Fruit fly (Drosophila melanogaster) whole organism, embryonic: Measurements from ENCODE around the gene CG42823.

Source experiments
- ATbp ChIP-seq: fragments of 200-800 bp; sonication (Bioruptor generic); optimal IDR thresholded peaks from 2 replicates; lab custom pipeline; 2017; ENCODE audit warnings: missing biosample characterization, mild to moderate bottlenecking, missing genetic modification characterization, missing genetic modification reagents
- B-H1 ChIP-seq: fragments of 200-800 bp; sonication (Bioruptor generic); IDR thresholded peaks from 3 replicates; pipeline ENCODE4 v1.3.6; 2022; ENCODE audit warnings: missing biosample characterization, missing genetic modification characterization
- BtbVII ChIP-seq: fragments of 200-800 bp; sonication (Bioruptor generic); optimal IDR thresholded peaks from 3 replicates; lab custom pipeline; 2017; ENCODE audit warnings: missing biosample characterization, mild to moderate bottlenecking, missing genetic modification characterization
- CG10321 ChIP-seq: fragments of 200-800 bp; sonication (Bioruptor generic); IDR thresholded peaks from 2 replicates; pipeline ENCODE4 v1.3.6; 2022; ENCODE audit warnings: missing biosample characterization, missing genetic modification characterization
- CG10462 ChIP-seq: fragments of 200-800 bp; sonication (Bioruptor generic); optimal IDR thresholded peaks from 2 replicates; lab custom pipeline; 2016; ENCODE audit warnings: missing biosample characterization, missing genetic modification characterization
- CG10543 ChIP-seq: fragments of 200-800 bp; sonication (Bioruptor generic); optimal IDR thresholded peaks from 3 replicates; lab custom pipeline; 2017; ENCODE audit warnings: missing biosample characterization, mild to moderate bottlenecking, missing genetic modification characterization, moderate library complexity
- CG10565 ChIP-seq: fragments of 200-800 bp; sonication (Bioruptor generic); optimal IDR thresholded peaks from 3 replicates; lab custom pipeline; 2016; ENCODE audit warnings: missing biosample characterization, mild to moderate bottlenecking, missing genetic modification characterization
- CG12236 ChIP-seq: fragments of 200-800 bp; sonication (Bioruptor generic); optimal IDR thresholded peaks from 2 replicates; lab custom pipeline; 2016; ENCODE audit warnings: missing biosample characterization, missing genetic modification characterization
- CG1233 ChIP-seq: fragments of 200-800 bp; sonication (Bioruptor generic); optimal IDR thresholded peaks from 4 replicates; lab custom pipeline; 2018; ENCODE audit warnings: missing biosample characterization, mild to moderate bottlenecking, missing genetic modification characterization
- CG13424 ChIP-seq: fragments of 200-800 bp; sonication (Bioruptor generic); optimal IDR thresholded peaks from 2 replicates; lab custom pipeline; 2019; ENCODE audit warnings: missing biosample characterization, mild to moderate bottlenecking, missing genetic modification characterization, moderate library complexity
- CG17328 ChIP-seq: fragments of 200-800 bp; sonication (Bioruptor generic); IDR thresholded peaks from 2 replicates; pipeline ENCODE4 v1.3.6; 2022; ENCODE audit warnings: missing biosample characterization, missing genetic modification characterization
- CG1792 ChIP-seq: fragments of 200-800 bp; sonication (Bioruptor generic); optimal IDR thresholded peaks from 2 replicates; lab custom pipeline; 2016; ENCODE audit warnings: missing biosample characterization, missing genetic modification characterization
- CG18262 ChIP-seq: fragments of 200-800 bp; optimal IDR thresholded peaks from 3 replicates; lab custom pipeline; 2019; ENCODE audit warnings: missing biosample characterization, mild to moderate bottlenecking, missing genetic modification characterization, moderate library complexity
- CG1832 ChIP-seq: fragments of 200-800 bp; sonication (Bioruptor generic); optimal IDR thresholded peaks from 2 replicates; lab custom pipeline; 2017; ENCODE audit warnings: missing biosample characterization, mild to moderate bottlenecking, missing genetic modification characterization, inconsistent platforms
- CG32767 ChIP-seq: fragments of 200-800 bp; sonication (Bioruptor generic); IDR thresholded peaks from 2 replicates; pipeline ENCODE4 v1.3.6; 2022; ENCODE audit warnings: missing biosample characterization, missing genetic modification characterization
- CG33213 ChIP-seq: fragments of 200-800 bp; sonication (Bioruptor generic); optimal IDR thresholded peaks from 3 replicates; lab custom pipeline; 2016; ENCODE audit warnings: missing biosample characterization, missing genetic modification characterization
- CG4707 ChIP-seq: fragments of 200-800 bp; sonication (Bioruptor generic); optimal IDR thresholded peaks from 2 replicates; lab custom pipeline; 2018; ENCODE audit warnings: missing biosample characterization, mild to moderate bottlenecking, missing genetic modification characterization, moderate library complexity
- CG5953 ChIP-seq: fragments of 200-800 bp; sonication (Bioruptor generic); IDR thresholded peaks from 2 replicates; pipeline ENCODE4 v1.3.6; 2022; ENCODE audit warnings: missing biosample characterization, missing genetic modification characterization
- CG7786 ChIP-seq: fragments of 200-800 bp; sonication (Bioruptor generic); optimal IDR thresholded peaks from 2 replicates; lab custom pipeline; 2016; ENCODE audit warnings: missing biosample characterization, missing genetic modification characterization
- CG7987 ChIP-seq: fragments of 200-800 bp; sonication (Bioruptor generic); optimal IDR thresholded peaks from 2 replicates; lab custom pipeline; 2018; ENCODE audit warnings: missing biosample characterization, mild to moderate bottlenecking, missing genetic modification characterization, moderate library complexity
- CG9609 ChIP-seq: fragments of 200-800 bp; sonication (Bioruptor generic); optimal IDR thresholded peaks from 3 replicates; lab custom pipeline; 2016; ENCODE audit warnings: missing biosample characterization, missing genetic modification characterization
- Chrac-16 ChIP-seq: fragments of 200-800 bp; sonication (Bioruptor generic); optimal IDR thresholded peaks from 3 replicates; lab custom pipeline; 2016; ENCODE audit warnings: missing biosample characterization, missing genetic modification characterization
- Doc3 ChIP-seq: fragments of 200-800 bp; sonication (Bioruptor generic); IDR thresholded peaks from 3 replicates; pipeline ENCODE4 v1.3.6; 2022; ENCODE audit warnings: missing biosample characterization, missing genetic modification characterization; ENCODE audit not compliant: partially characterized antibody
- GATAe ChIP-seq: fragments of 200-800 bp; sonication (Bioruptor generic); conservative IDR thresholded peaks from 2 replicates; pipeline ENCODE4 v1.3.6; 2022; ENCODE audit warnings: missing biosample characterization, missing genetic modification characterization
- Mes4 ChIP-seq: fragments of 200-800 bp; sonication (Bioruptor generic); optimal IDR thresholded peaks from 2 replicates; lab custom pipeline; 2016; ENCODE audit warnings: missing biosample characterization, missing genetic modification characterization
- NC2β ChIP-seq: fragments of 200-800 bp; sonication (Bioruptor generic); optimal IDR thresholded peaks from 2 replicates; lab custom pipeline; 2016; ENCODE audit warnings: missing biosample characterization, missing genetic modification characterization
- Poxn ChIP-seq: fragments of 200-800 bp; sonication (Bioruptor generic); IDR thresholded peaks from 2 replicates; pipeline ENCODE4 v1.3.6; 2022; ENCODE audit warnings: missing biosample characterization, missing genetic modification characterization
- Ptx1 ChIP-seq: fragments of 200-800 bp; sonication (Bioruptor generic); IDR thresholded peaks from 2 replicates; pipeline ENCODE4 v1.3.6; 2022; ENCODE audit warnings: missing biosample characterization, missing genetic modification characterization
- Ravus ChIP-seq: fragments of 200-800 bp; sonication (Bioruptor generic); IDR thresholded peaks from 2 replicates; pipeline ENCODE4 v1.3.6; 2022; ENCODE audit warnings: missing biosample characterization, missing genetic modification characterization
- Sox102F ChIP-seq: fragments of 200-800 bp; sonication (Bioruptor generic); optimal IDR thresholded peaks from 2 replicates; lab custom pipeline; 2018; ENCODE audit warnings: missing biosample characterization, mild to moderate bottlenecking, missing genetic modification characterization, moderate library complexity
- TFAM ChIP-seq: fragments of 200-800 bp; sonication (Bioruptor generic); optimal IDR thresholded peaks from 2 replicates; lab custom pipeline; 2017; ENCODE audit warnings: missing biosample characterization, missing genetic modification characterization, inconsistent platforms
- Xrp1 ChIP-seq: fragments of 200-800 bp; sonication (Bioruptor generic); IDR thresholded peaks from 2 replicates; pipeline ENCODE4 v1.3.6; 2022; ENCODE audit warnings: missing biosample characterization, missing genetic modification characterization
- abd-A ChIP-seq: fragments of 200-800 bp; sonication (Bioruptor generic); optimal IDR thresholded peaks from 3 replicates; lab custom pipeline; 2019; ENCODE audit warnings: missing biosample characterization, mild to moderate bottlenecking, missing genetic modification characterization, moderate library complexity
- br ChIP-seq: fragments of >200 bp; optimal IDR thresholded peaks from 2 replicates; lab custom pipeline; 2017
- cato ChIP-seq: fragments of 200-800 bp; sonication (Bioruptor generic); optimal IDR thresholded peaks from 2 replicates; lab custom pipeline; 2016; ENCODE audit warnings: missing biosample characterization, missing genetic modification characterization, borderline replicate concordance
- dimm ChIP-seq: fragments of 200-800 bp; sonication (Bioruptor generic); IDR thresholded peaks from 2 replicates; pipeline ENCODE4 v1.3.6; 2022; ENCODE audit warnings: missing biosample characterization, missing genetic modification characterization
- gsb-n ChIP-seq: fragments of 200-800 bp; sonication (Bioruptor generic); optimal IDR thresholded peaks from 3 replicates; lab custom pipeline; 2018; ENCODE audit warnings: missing biosample characterization, mild to moderate bottlenecking, missing genetic modification characterization
- hb ChIP-seq: fragments of 200-800 bp; sonication (Bioruptor generic); IDR thresholded peaks from 3 replicates; pipeline ENCODE4 v1.3.6; 2022; ENCODE audit warnings: missing biosample characterization, missing genetic modification characterization; ENCODE audit not compliant: partially characterized antibody
- hkb ChIP-seq, 2 experiments: fragments of 200-800 bp in 1 of 2; fragments of >200 bp in 1 of 2; sonication (Bioruptor generic) in 1 of 2; IDR thresholded peaks in 1 of 2; optimal IDR thresholded peaks in 1 of 2; 2 replicates each; pipeline versions ENCODE4 v1.3.6 to Lab custom; 2017 to 2022; ENCODE audit warnings: missing biosample characterization in 1 of 2, missing genetic modification characterization in 1 of 2
- hth ChIP-seq: fragments of >200 bp; optimal IDR thresholded peaks from 2 replicates; lab custom pipeline; 2017; ENCODE audit warnings: inconsistent platforms
- lilli ChIP-seq: fragments of 200-800 bp; sonication (Bioruptor generic); optimal IDR thresholded peaks from 3 replicates; lab custom pipeline; 2016; ENCODE audit warnings: missing biosample characterization, missing genetic modification characterization
- lmd ChIP-seq: fragments of 200-800 bp; sonication (Bioruptor generic); IDR thresholded peaks from 2 replicates; pipeline ENCODE4 v1.3.6; 2022; ENCODE audit warnings: missing biosample characterization, missing genetic modification characterization
- nerfin-1 ChIP-seq: fragments of 200-800 bp; sonication (Bioruptor generic); optimal IDR thresholded peaks from 3 replicates; lab custom pipeline; 2019; ENCODE audit warnings: missing biosample characterization, mild to moderate bottlenecking, missing genetic modification characterization, moderate library complexity
- peb ChIP-seq: fragments of 200-800 bp; sonication (Bioruptor generic); IDR thresholded peaks from 2 replicates; pipeline ENCODE4 v1.3.6; 2022; ENCODE audit warnings: missing biosample characterization, missing genetic modification characterization
- sc ChIP-seq, 3 experiments: fragments of >200 bp in 2 of 3; fragments of 200-800 bp in 1 of 3; sonication (Bioruptor generic) in 1 of 3; optimal IDR thresholded peaks; 2 replicates in 2 of 3; 3 replicates in 1 of 3; lab custom pipeline; 2017; ENCODE audit warnings: mild to moderate bottlenecking in 1 of 3, missing biosample characterization in 1 of 3, missing genetic modification characterization in 1 of 3, missing genetic modification reagents in 1 of 3
- scrt ChIP-seq: fragments of 200-800 bp; sonication (Bioruptor generic); optimal IDR thresholded peaks from 2 replicates; lab custom pipeline; 2018; ENCODE audit warnings: missing biosample characterization, mild to moderate bottlenecking, missing genetic modification characterization, moderate library complexity
- tap ChIP-seq: fragments of 200-800 bp; optimal IDR thresholded peaks from 3 replicates; lab custom pipeline; 2019; ENCODE audit warnings: missing biosample characterization, mild to moderate bottlenecking, missing genetic modification characterization, moderate library complexity
- tgo ChIP-seq: fragments of 200-800 bp; sonication (Bioruptor generic); IDR thresholded peaks from 3 replicates; pipeline ENCODE4 v1.3.6; 2022; ENCODE audit warnings: missing biosample characterization, missing genetic modification characterization
- trem ChIP-seq: fragments of 200-800 bp; optimal IDR thresholded peaks from 3 replicates; lab custom pipeline; 2019; ENCODE audit warnings: missing biosample characterization, mild to moderate bottlenecking, missing genetic modification characterization, moderate library complexity
- twi ChIP-seq: fragments of 200-800 bp; optimal IDR thresholded peaks from 2 replicates; lab custom pipeline; 2019; ENCODE audit warnings: missing biosample characterization, mild to moderate bottlenecking, missing genetic modification characterization, moderate library complexity
- zf30C ChIP-seq: fragments of 200-800 bp; sonication (Bioruptor generic); optimal IDR thresholded peaks from 3 replicates; lab custom pipeline; 2018; ENCODE audit warnings: missing biosample characterization, mild to moderate bottlenecking, missing genetic modification characterization

CG42823 gene

DNA sequence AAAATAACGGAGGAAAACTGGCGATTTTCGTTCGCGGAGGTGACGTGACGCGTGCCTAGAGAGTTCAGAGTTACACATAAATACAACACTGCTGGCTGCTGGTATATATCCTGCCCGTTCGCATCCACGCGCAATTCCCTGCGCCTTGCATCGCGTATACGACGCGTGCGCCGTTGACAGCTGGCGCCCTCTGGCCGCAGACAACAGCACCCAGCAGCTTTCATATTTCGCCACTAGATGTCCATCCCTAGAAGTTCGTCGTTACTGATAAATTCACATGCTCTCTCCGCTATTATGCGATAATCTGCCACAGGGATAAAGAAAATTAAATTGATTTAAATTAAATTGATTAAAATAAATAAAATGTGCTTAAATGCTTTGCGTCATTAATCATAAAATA is 2.5 kb downstream of the CG42823 start, which contains the start of gene Sur-8 (continued):
- TF ChIP-seq abd-A (no peak), CG10565 (GFP tag; lab: Kevin White, UChicago) (no peak), Ravus (GFP tag; lab: Robert Waterston, UW) (no peak; the same call in 1 of the 2 replicates), CG10543 (peak; percentile 35), Xrp1 (peak; percentile 36; the same call in 1 of the 2 replicates), br (lab: Kevin White, UChicago) (no peak), CG10321 (GFP tag; lab: Robert Waterston, UW) (no peak), Doc3 (GFP tag; lab: Robert Waterston, UW) (no peak), zf30C (no peak), hth (lab: Kevin White, UChicago) (no peak), Sox102F (GFP tag; lab: Kevin White, UChicago) (peak; percentile 68), lmd (GFP tag; lab: Robert Waterston, UW) (peak; percentile 76), CG1832 (no peak), sc (optimal IDR thresholded peaks at IDR 0.05; lab: Kevin White, UChicago) (no peak), sc (GFP tag; optimal IDR thresholded peaks at IDR 0.05; lab: Kevin White, UChicago) (no peak), lilli (GFP tag; lab: Kevin White, UChicago) (peak; percentile 65), CG1792 (peak; percentile 13), hb (GFP tag; lab: Robert Waterston, UW) (no peak), CG32767 (GFP tag; lab: Robert Waterston, UW) (no peak), BtbVII (GFP tag; lab: Kevin White, UChicago) (peak; percentile 25), CG12236 (no peak), TFAM (no peak), cato (no peak), CG1233 (peak; percentile 61), B-H1 (GFP tag; lab: Robert Waterston, UW) (peak; percentile 19; the same call in 1 of the 3 replicates), Mes4 (GFP tag; lab: Kevin White, UChicago) (peak; percentile 36), CG7786 (GFP tag; lab: Kevin White, UChicago) (no peak), peb (no peak), trem (tag; lab: Kevin White, UChicago) (no peak), dimm (no peak), Poxn (GFP tag; lab: Robert Waterston, UW) (no peak), NC2β (GFP tag; lab: Kevin White, UChicago) (peak; percentile 52), ATbp (GFP tag; lab: Kevin White, UChicago) (peak; percentile 30), Chrac-16 (GFP tag; lab: Kevin White, UChicago) (peak; percentile 73), tgo (peak; percentile 67; the same call in 2 of the 3 replicates), CG7987 (peak; percentile 64), CG9609 (GFP tag; lab: Kevin White, UChicago) (peak; percentile 51), hkb (optimal IDR thresholded peaks at IDR 0.05; lab: Kevin White, UChicago) (no peak), hkb (GFP tag; IDR thresholded peaks at IDR 0.05; lab: Robert Waterston, UW) (peak; percentile 56; the same call in 1 of the 2 replicates), CG17328 (peak; percentile 70), nerfin-1 (no peak), CG33213 (GFP tag; lab: Kevin White, UChicago) (peak; percentile 67), twi (no peak), GATAe (GFP tag; lab: Robert Waterston, UW) (0 out of 2 replicates have a peak, but pooled peaks have one; percentile 27), CG4707 (GFP tag; lab: Kevin White, UChicago) (no peak), gsb-n (tag; lab: Kevin White, UChicago) (no peak), tap (tag; lab: Kevin White, UChicago) (peak; percentile 23), CG13424 (tag; lab: Kevin White, UChicago) (peak; percentile 0), scrt (GFP tag; lab: Kevin White, UChicago) (peak; percentile 24), CG5953 (GFP tag; lab: Robert Waterston, UW) (peak; percentile 81), CG10462 (GFP tag; lab: Kevin White, UChicago) (no peak), Ptx1 (peak; percentile 81), CG18262 (tag; lab: Kevin White, UChicago) (no peak)
